Worm (Caenorhabditis elegans) whole organism, L2 larva: ENCODE measurements around the gene F33D4.6.

Experiments used
- F13H6.1 ChIP-seq: sonication (generic microtip); optimal IDR thresholded peaks from 2 replicates; lab custom pipeline; 2016; ENCODE audit warnings: missing genetic modification characterization, missing compliant biosample characterization
- R02D3.7 ChIP-seq: fragments of 150-350 bp; optimal IDR thresholded peaks from 2 replicates; lab custom pipeline; 2014; ENCODE audit warnings: missing biosample characterization, missing genetic modification characterization
- Y55F3AM.14 ChIP-seq: fragments of 200-800 bp; sonication (Bioruptor generic); optimal IDR thresholded peaks from 2 replicates; lab custom pipeline; 2018; ENCODE audit warnings: mild to moderate bottlenecking, missing genetic modification characterization, missing compliant biosample characterization
- ZK546.5 ChIP-seq: sonication (generic microtip); optimal IDR thresholded peaks from 2 replicates; lab custom pipeline; 2017; ENCODE audit warnings: missing biosample characterization, missing genetic modification characterization
- aly-2 ChIP-seq: fragments of 150-350 bp; optimal IDR thresholded peaks from 2 replicates; lab custom pipeline; 2014; ENCODE audit warnings: missing biosample characterization, missing genetic modification characterization
- ama-1 ChIP-seq: fragments of 150-350 bp; optimal IDR thresholded peaks from 2 replicates; lab custom pipeline; 2018; ENCODE audit warnings: inconsistent platforms
- blmp-1 ChIP-seq: sonication (generic microtip); optimal IDR thresholded peaks from 2 replicates; lab custom pipeline; 2017; ENCODE audit warnings: missing genetic modification characterization, mild to moderate bottlenecking, missing compliant biosample characterization, antibody characterized with exemption, moderate library complexity; ENCODE audit not compliant: insufficient read depth
- ceh-16 ChIP-seq: fragments of 150-350 bp; optimal IDR thresholded peaks from 2 replicates; lab custom pipeline; 2014; ENCODE audit warnings: missing biosample characterization, missing genetic modification characterization
- ceh-82 ChIP-seq: fragments of 150-350 bp; optimal IDR thresholded peaks from 2 replicates; lab custom pipeline; 2014; ENCODE audit warnings: missing biosample characterization, missing genetic modification characterization
- crh-2 ChIP-seq: sonication (generic microtip); optimal IDR thresholded peaks from 2 replicates; lab custom pipeline; 2017; ENCODE audit warnings: missing biosample characterization, missing genetic modification characterization
- dmd-4 ChIP-seq: sonication (generic microtip); optimal IDR thresholded peaks from 2 replicates; lab custom pipeline; 2017; ENCODE audit warnings: missing biosample characterization, missing genetic modification characterization
- egl-27 ChIP-seq: sonication (generic microtip); optimal IDR thresholded peaks from 3 replicates; lab custom pipeline; 2017; ENCODE audit warnings: missing biosample characterization, missing genetic modification reagents, missing genetic modification characterization
- elt-3 ChIP-seq: sonication (generic microtip); optimal IDR thresholded peaks from 2 replicates; lab custom pipeline; 2017; ENCODE audit warnings: missing biosample characterization, missing genetic modification characterization
- fos-1 ChIP-seq: fragments of 150-350 bp; optimal IDR thresholded peaks from 2 replicates; lab custom pipeline; 2014; ENCODE audit warnings: missing biosample characterization, missing genetic modification characterization
- gmeb-1 ChIP-seq: fragments of 150-350 bp; optimal IDR thresholded peaks from 2 replicates; lab custom pipeline; 2014; ENCODE audit warnings: missing biosample characterization, missing genetic modification characterization
- lin-13 ChIP-seq: fragments of 150-350 bp; optimal IDR thresholded peaks from 2 replicates; lab custom pipeline; 2014; ENCODE audit warnings: missing biosample characterization, missing genetic modification reagents, missing genetic modification characterization
- lin-39 ChIP-seq: fragments of 150-350 bp; optimal IDR thresholded peaks from 2 replicates; lab custom pipeline; 2014; ENCODE audit warnings: missing biosample characterization, missing genetic modification reagents, missing genetic modification characterization
- lsy-2 ChIP-seq, 2 experiments: fragments of 150-350 bp in 1 of 2; sonication (generic microtip) in 1 of 2; optimal IDR thresholded peaks; 2 replicates each; lab custom pipeline; 2014 to 2017; ENCODE audit warnings: missing biosample characterization in 2 of 2, missing genetic modification characterization in 2 of 2
- mab-5 ChIP-seq: fragments of 150-350 bp; optimal IDR thresholded peaks from 2 replicates; lab custom pipeline; 2014; ENCODE audit warnings: missing biosample characterization, missing genetic modification characterization
- mbf-1 ChIP-seq: sonication (generic microtip); optimal IDR thresholded peaks from 2 replicates; lab custom pipeline; 2017; ENCODE audit warnings: missing biosample characterization, missing genetic modification characterization
- nhr-10 ChIP-seq: sonication (generic microtip); optimal IDR thresholded peaks from 2 replicates; lab custom pipeline; 2017; ENCODE audit warnings: missing biosample characterization, missing genetic modification characterization
- nhr-11 ChIP-seq: fragments of 150-350 bp; optimal IDR thresholded peaks from 2 replicates; lab custom pipeline; 2014; ENCODE audit warnings: missing biosample characterization, missing genetic modification characterization
- nhr-12 ChIP-seq: fragments of 150-350 bp; optimal IDR thresholded peaks from 2 replicates; lab custom pipeline; 2014; ENCODE audit warnings: missing biosample characterization, missing genetic modification characterization
- nhr-129 ChIP-seq: fragments of 150-350 bp; optimal IDR thresholded peaks from 2 replicates; lab custom pipeline; 2014; ENCODE audit warnings: missing biosample characterization, missing genetic modification characterization
- nhr-21 ChIP-seq: fragments of 150-350 bp; optimal IDR thresholded peaks from 2 replicates; lab custom pipeline; 2014; ENCODE audit warnings: missing biosample characterization, missing genetic modification characterization
- nhr-23 ChIP-seq: fragments of 150-350 bp; optimal IDR thresholded peaks from 2 replicates; lab custom pipeline; 2014; ENCODE audit warnings: missing biosample characterization, missing genetic modification reagents, missing genetic modification characterization
- nhr-237 ChIP-seq: fragments of 150-350 bp; optimal IDR thresholded peaks from 2 replicates; lab custom pipeline; 2014; ENCODE audit warnings: missing biosample characterization, missing genetic modification characterization
- nhr-25 ChIP-seq: fragments of 150-350 bp; sonication (generic microtip); optimal IDR thresholded peaks from 3 replicates; lab custom pipeline; 2014; ENCODE audit warnings: missing biosample characterization, missing genetic modification characterization
- peb-1 ChIP-seq: fragments of 150-350 bp; optimal IDR thresholded peaks from 2 replicates; lab custom pipeline; 2014; ENCODE audit warnings: missing biosample characterization, missing genetic modification characterization
- sma-3 ChIP-seq: sonication (generic microtip); optimal IDR thresholded peaks from 2 replicates; lab custom pipeline; 2016; ENCODE audit warnings: missing genetic modification reagents, missing genetic modification characterization, missing compliant biosample characterization
- sma-9 ChIP-seq, 2 experiments: fragments of 150-350 bp in 1 of 2; sonication (generic microtip) in 1 of 2; optimal IDR thresholded peaks; 2 replicates each; lab custom pipeline; 2014 to 2016; ENCODE audit warnings: missing genetic modification characterization in 2 of 2, mild to moderate bottlenecking in 1 of 2, missing biosample characterization in 1 of 2, missing compliant biosample characterization in 1 of 2, missing genetic modification reagents in 1 of 2, moderate library complexity in 1 of 2
- snpc-4 ChIP-seq: fragments of 150-350 bp; optimal IDR thresholded peaks from 2 replicates; lab custom pipeline; 2014; ENCODE audit warnings: missing biosample characterization, missing genetic modification characterization
- unc-55 ChIP-seq: fragments of 150-350 bp; sonication (generic microtip); optimal IDR thresholded peaks from 3 replicates; lab custom pipeline; 2014; ENCODE audit warnings: missing biosample characterization, missing genetic modification reagents, missing genetic modification characterization
- unc-62 ChIP-seq: fragments of 150-350 bp; optimal IDR thresholded peaks from 2 replicates; lab custom pipeline; 2014; ENCODE audit warnings: missing biosample characterization, missing genetic modification reagents, missing genetic modification characterization
- zag-1 ChIP-seq: fragments of 150-350 bp; optimal IDR thresholded peaks from 2 replicates; lab custom pipeline; 2014; ENCODE audit warnings: missing biosample characterization, missing genetic modification characterization
- ztf-1 ChIP-seq: fragments of 200-800 bp; sonication (Bioruptor generic); conservative IDR thresholded peaks from 2 replicates; pipeline ENCODE4 v1.3.6; 2022; ENCODE audit warnings: missing genetic modification characterization, missing compliant biosample characterization
- ztf-11 ChIP-seq: sonication (generic microtip); optimal IDR thresholded peaks from 2 replicates; lab custom pipeline; 2017; ENCODE audit warnings: missing biosample characterization, missing genetic modification characterization

F33D4.6 gene

DNA sequence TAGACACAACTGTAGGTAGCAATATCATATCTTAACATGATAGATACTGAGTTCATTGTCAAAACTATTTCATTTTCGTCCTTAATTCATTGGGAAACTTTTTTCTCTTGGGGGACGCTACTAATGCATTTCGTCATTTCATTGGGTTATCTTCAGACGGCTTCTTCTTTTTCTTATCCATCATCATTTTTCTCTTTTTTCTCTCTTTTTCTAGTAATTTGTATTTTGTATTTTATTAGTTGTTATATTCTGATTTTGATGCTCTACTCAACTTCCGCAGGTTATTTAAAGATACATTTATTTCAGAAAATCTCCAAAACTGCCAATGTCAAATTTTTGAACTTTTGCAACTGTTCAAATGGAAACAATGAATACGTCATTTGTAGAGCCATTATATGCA is 25.7 kb upstream of the F33D4.6 start, which contains the start of gene npr-35:
Gene npr-35, plus strand, starts transcription at position 301 of the 400 bp plus-strand sequence.
- no peak for TF ChIP-seq peb-1
- no peak for TF ChIP-seq unc-62 (GFP tag; lab: Kevin White, UChicago)
- no peak for TF ChIP-seq fos-1 (tag; lab: Kevin White, UChicago)
- no peak for TF ChIP-seq gmeb-1
- TF ChIP-seq nhr-237 (tag; lab: Kevin White, UChicago), result no peak
- TF ChIP-seq F13H6.1 (tag; lab: Kevin White, UChicago), result no peak
- TF ChIP-seq nhr-10 (tag; lab: Kevin White, UChicago), result no peak
- no peak for TF ChIP-seq nhr-21 (tag; lab: Kevin White, UChicago)
- no peak for TF ChIP-seq snpc-4
- TF ChIP-seq mab-5 (tag; lab: Kevin White, UChicago), result no peak
- no peak for TF ChIP-seq ama-1 (lab: Kevin White, UChicago)
- no peak for TF ChIP-seq zag-1 (tag; lab: Kevin White, UChicago)
- TF ChIP-seq nhr-11, result no peak
- TF ChIP-seq ztf-11 (tag; lab: Kevin White, UChicago), result no peak
- no peak for TF ChIP-seq ZK546.5 (tag; lab: Kevin White, UChicago)

DNA sequence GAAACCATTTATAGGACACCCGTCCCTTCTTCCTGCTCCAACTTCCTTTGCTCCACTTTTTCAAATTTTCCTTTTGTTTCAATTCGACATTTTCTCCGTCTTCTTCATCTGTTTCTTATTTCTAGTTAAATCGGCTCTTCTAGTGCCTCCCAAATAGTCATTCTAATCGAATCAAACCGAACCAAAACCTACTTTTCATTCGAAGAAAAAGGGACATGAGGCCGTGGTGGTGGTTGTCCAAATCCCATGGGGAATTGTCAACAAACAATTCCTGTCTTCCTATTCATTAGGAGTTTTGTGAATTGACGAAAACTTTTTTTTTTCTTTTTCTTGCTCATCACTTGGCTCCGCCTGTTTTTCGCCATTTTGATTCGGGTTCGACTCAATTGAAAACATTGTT is 18.8 kb upstream of the F33D4.6 start:
- TF ChIP-seq nhr-12 (tag; lab: Kevin White, UChicago) (no peak), ama-1 (lab: Kevin White, UChicago) (no peak), F13H6.1 (tag; lab: Kevin White, UChicago) (no peak)

DNA sequence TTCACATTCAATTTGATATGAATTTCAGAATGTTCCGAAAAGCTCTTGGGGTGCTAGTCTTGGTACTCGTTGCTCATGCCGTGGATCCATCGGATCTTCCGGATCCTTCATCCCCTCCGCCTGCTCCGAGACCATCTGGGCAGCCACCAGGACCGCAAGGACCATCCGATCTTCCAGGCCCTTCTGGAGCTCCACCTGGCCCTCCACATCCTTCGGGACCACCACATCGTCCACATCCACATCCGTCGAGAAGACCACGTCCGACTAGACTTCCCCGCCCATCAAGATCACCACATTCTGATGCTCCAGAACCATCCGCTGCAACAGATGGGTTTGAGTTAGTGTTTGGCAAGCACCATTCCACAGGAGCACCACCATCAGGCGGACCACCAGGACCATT is 16.8 kb upstream of the F33D4.6 start, which contains the start of gene clx-1:
Gene clx-1, plus strand, starts transcription at position 30 of the 400 bp plus-strand sequence.
- TF ChIP-seq unc-55 (GFP tag; lab: Kevin White, UChicago), result no peak
- TF ChIP-seq nhr-10 (tag; lab: Kevin White, UChicago), result no peak
- TF ChIP-seq blmp-1, result no peak
- no peak for TF ChIP-seq gmeb-1
- TF ChIP-seq ama-1 (lab: Kevin White, UChicago), result no peak
- no peak for TF ChIP-seq sma-9 (GFP tag; optimal IDR thresholded peaks at IDR 0.05; lab: Kevin White, UChicago)
- no peak for TF ChIP-seq sma-9 (tag; optimal IDR thresholded peaks at IDR 0.05; lab: Kevin White, UChicago)
- no peak for TF ChIP-seq nhr-12 (tag; lab: Kevin White, UChicago)
- no peak for TF ChIP-seq egl-27
- TF ChIP-seq nhr-237 (tag; lab: Kevin White, UChicago), result no peak
- no peak for TF ChIP-seq crh-2 (tag; lab: Kevin White, UChicago)
- no peak for TF ChIP-seq mbf-1 (tag; lab: Kevin White, UChicago)
- TF ChIP-seq lin-13 (GFP tag; lab: Kevin White, UChicago), result no peak
- no peak for TF ChIP-seq sma-3 (GFP tag; lab: Kevin White, UChicago)
- TF ChIP-seq elt-3 (tag; lab: Kevin White, UChicago), result no peak
- no peak for TF ChIP-seq ztf-1 (GFP tag; lab: Robert Waterston, UW)
- TF ChIP-seq dmd-4 (tag; lab: Kevin White, UChicago), result no peak
- TF ChIP-seq mab-5 (tag; lab: Kevin White, UChicago), result no peak
- TF ChIP-seq peb-1, result no peak
- no peak for TF ChIP-seq nhr-129 (tag; lab: Kevin White, UChicago)
- no peak for TF ChIP-seq nhr-25

DNA sequence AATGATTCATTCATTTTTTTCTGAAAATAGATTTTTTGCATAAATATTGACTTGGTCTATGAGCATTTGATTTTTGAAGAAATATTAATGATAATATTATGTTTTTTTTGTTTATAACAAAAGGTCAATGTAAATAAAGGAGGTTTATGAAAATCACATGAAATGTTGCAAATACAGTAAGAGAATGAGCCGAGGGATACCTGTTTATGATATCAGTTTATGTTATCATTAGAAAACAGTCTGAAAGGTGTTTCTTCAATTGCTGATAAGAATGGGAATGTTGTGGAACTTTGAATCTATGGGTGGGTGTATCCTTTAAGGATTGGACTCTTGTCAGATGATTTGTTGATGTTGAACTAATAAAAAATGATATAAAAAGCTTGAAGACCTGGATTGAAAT is 16.4 kb upstream of the F33D4.6 start:
- TF ChIP-seq R02D3.7 (tag; lab: Kevin White, UChicago) (no peak), ceh-82 (no peak), nhr-11 (no peak), Y55F3AM.14 (GFP tag; lab: Kevin White, UChicago) (no peak), unc-62 (GFP tag; lab: Kevin White, UChicago) (no peak), sma-9 (GFP tag; optimal IDR thresholded peaks at IDR 0.05; lab: Kevin White, UChicago) (no peak), sma-9 (tag; optimal IDR thresholded peaks at IDR 0.05; lab: Kevin White, UChicago) (no peak), nhr-129 (tag; lab: Kevin White, UChicago) (no peak), lin-13 (GFP tag; lab: Kevin White, UChicago) (no peak), blmp-1 (no peak), aly-2 (tag; lab: Kevin White, UChicago) (no peak), snpc-4 (no peak), fos-1 (tag; lab: Kevin White, UChicago) (no peak), gmeb-1 (no peak), peb-1 (no peak), lin-39 (tag; lab: Kevin White, UChicago) (no peak)

DNA sequence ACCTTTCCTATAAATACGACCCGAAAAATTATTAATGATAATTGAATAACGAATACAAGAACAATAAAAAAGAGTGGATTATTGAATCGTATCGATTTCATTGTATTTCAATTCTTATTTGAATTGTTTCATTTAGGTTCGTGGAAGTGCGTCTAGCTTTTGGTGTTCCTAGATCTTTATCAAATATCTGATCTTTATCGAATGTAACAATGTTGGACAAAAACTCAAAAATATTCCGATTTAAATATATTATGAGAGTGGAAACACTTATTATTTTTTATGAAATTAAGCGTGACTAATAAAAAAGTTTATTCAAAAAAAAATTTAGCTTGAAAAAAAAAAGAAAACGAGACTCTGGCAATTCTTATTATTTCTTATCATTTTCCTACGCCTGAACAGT is 14.1 kb upstream of the F33D4.6 start, which contains the start of the genes C50F7.9 and C50F7.3:
Gene C50F7.9, minus strand, starts transcription at position 101 of the 400 bp plus-strand sequence.
Gene C50F7.3, plus strand, starts transcription at position 370 of the 400 bp plus-strand sequence.
- TF ChIP-seq sma-3 (GFP tag; lab: Kevin White, UChicago) (no peak), aly-2 (tag; lab: Kevin White, UChicago) (no peak), crh-2 (tag; lab: Kevin White, UChicago) (no peak), ceh-16 (tag; lab: Kevin White, UChicago) (no peak), mab-5 (tag; lab: Kevin White, UChicago) (no peak), F13H6.1 (tag; lab: Kevin White, UChicago) (no peak), lsy-2 (tag; optimal IDR thresholded peaks at IDR 0.05; lab: Kevin White, UChicago) (no peak), nhr-23 (no peak), lin-39 (tag; lab: Kevin White, UChicago) (no peak), snpc-4 (no peak), ama-1 (lab: Kevin White, UChicago) (no peak)
